Worm (Caenorhabditis elegans) whole organism, L3 larva: Measurements from ENCODE around the gene C01G12.16.

ENCODE experiments used
- R02D3.7 ChIP-seq: fragments of 150-350 bp; optimal IDR thresholded peaks from 2 replicates; lab custom pipeline; 2014; ENCODE audit warnings: missing biosample characterization, missing genetic modification characterization
- ZK546.5 ChIP-seq: sonication (generic microtip); optimal IDR thresholded peaks from 2 replicates; lab custom pipeline; 2017; ENCODE audit warnings: missing biosample characterization, missing genetic modification characterization
- aly-2 ChIP-seq: fragments of 150-350 bp; optimal IDR thresholded peaks from 2 replicates; lab custom pipeline; 2014; ENCODE audit warnings: missing biosample characterization, missing genetic modification characterization
- ama-1 ChIP-seq: fragments of 150-350 bp; optimal IDR thresholded peaks from 2 replicates; lab custom pipeline; 2018
- ceh-16 ChIP-seq: sonication (generic microtip); optimal IDR thresholded peaks from 2 replicates; lab custom pipeline; 2017; ENCODE audit warnings: missing biosample characterization, missing genetic modification characterization
- ceh-28 ChIP-seq: fragments of 150-350 bp; optimal IDR thresholded peaks from 2 replicates; lab custom pipeline; 2014; ENCODE audit warnings: missing biosample characterization, missing genetic modification reagents, missing genetic modification characterization
- ceh-82 ChIP-seq: fragments of 150-350 bp; optimal IDR thresholded peaks from 2 replicates; lab custom pipeline; 2014; ENCODE audit warnings: missing biosample characterization, missing genetic modification characterization
- ceh-9 ChIP-seq: sonication (generic microtip); optimal IDR thresholded peaks from 2 replicates; lab custom pipeline; 2018; ENCODE audit warnings: missing biosample characterization, missing genetic modification characterization
- daf-12 ChIP-seq: fragments of 150-350 bp; optimal IDR thresholded peaks from 2 replicates; lab custom pipeline; 2014; ENCODE audit warnings: missing biosample characterization, missing genetic modification reagents, missing genetic modification characterization
- egl-27 ChIP-seq: sonication (generic microtip); optimal IDR thresholded peaks from 4 replicates; lab custom pipeline; 2017; ENCODE audit warnings: missing biosample characterization, missing genetic modification reagents, missing genetic modification characterization
- egl-5 ChIP-seq: fragments of 150-350 bp; optimal IDR thresholded peaks from 2 replicates; lab custom pipeline; 2017; ENCODE audit warnings: missing biosample characterization, missing genetic modification reagents, missing genetic modification characterization, inconsistent platforms
- elt-2 ChIP-seq: sonication (generic microtip); optimal IDR thresholded peaks from 2 replicates; lab custom pipeline; 2016; ENCODE audit warnings: missing genetic modification reagents, mild to moderate bottlenecking, missing genetic modification characterization, missing compliant biosample characterization
- elt-3 ChIP-seq, 3 experiments: fragments of 150-350 bp in 1 of 3; sonication (generic microtip) in 2 of 3; optimal IDR thresholded peaks; 2 replicates in 2 of 3; 4 replicates in 1 of 3; lab custom pipeline; 2014 to 2017; ENCODE audit warnings: missing biosample characterization in 3 of 3, missing genetic modification characterization in 3 of 3
- eor-1 ChIP-seq, 2 experiments: fragments of 150-350 bp; optimal IDR thresholded peaks; 2 replicates each; lab custom pipeline; 2014 to 2018; ENCODE audit warnings: missing biosample characterization in 2 of 2, missing genetic modification characterization in 2 of 2
- fkh-10 ChIP-seq: sonication (generic microtip); optimal IDR thresholded peaks from 2 replicates; lab custom pipeline; 2017; ENCODE audit warnings: missing biosample characterization, missing genetic modification reagents, missing genetic modification characterization
- fkh-2 ChIP-seq: fragments of 150-350 bp; optimal IDR thresholded peaks from 2 replicates; lab custom pipeline; 2014; ENCODE audit warnings: missing biosample characterization, missing genetic modification reagents, missing genetic modification characterization
- fos-1 ChIP-seq: fragments of 150-350 bp; optimal IDR thresholded peaks from 2 replicates; lab custom pipeline; 2014; ENCODE audit warnings: missing biosample characterization, missing genetic modification characterization
- hmg-11 ChIP-seq: sonication (generic microtip); optimal IDR thresholded peaks from 2 replicates; lab custom pipeline; 2016; ENCODE audit warnings: missing genetic modification characterization, missing compliant biosample characterization
- jun-1 ChIP-seq: fragments of 150-350 bp; optimal IDR thresholded peaks from 2 replicates; lab custom pipeline; 2014; ENCODE audit warnings: missing biosample characterization, missing genetic modification reagents, missing genetic modification characterization
- lin-15B ChIP-seq: fragments of 150-350 bp; optimal IDR thresholded peaks from 2 replicates; lab custom pipeline; 2014; ENCODE audit warnings: missing biosample characterization, missing genetic modification characterization
- lin-39 ChIP-seq: fragments of 150-350 bp; optimal IDR thresholded peaks from 2 replicates; lab custom pipeline; 2018; ENCODE audit warnings: missing biosample characterization, missing genetic modification reagents, missing genetic modification characterization
- lsy-12 ChIP-seq: sonication (generic microtip); optimal IDR thresholded peaks from 2 replicates; lab custom pipeline; 2016; ENCODE audit warnings: mild to moderate bottlenecking, missing genetic modification characterization, missing compliant biosample characterization
- mdl-1 ChIP-seq: fragments of 150-350 bp; optimal IDR thresholded peaks from 2 replicates; lab custom pipeline; 2014; ENCODE audit warnings: missing biosample characterization, missing genetic modification characterization
- mml-1 ChIP-seq: fragments of 150-350 bp; sonication (generic microtip); optimal IDR thresholded peaks from 3 replicates; lab custom pipeline; 2014; ENCODE audit warnings: missing biosample characterization, missing genetic modification characterization
- nfya-1 ChIP-seq: sonication (generic microtip); optimal IDR thresholded peaks from 2 replicates; lab custom pipeline; 2017; ENCODE audit warnings: missing genetic modification characterization, mild to moderate bottlenecking, missing compliant biosample characterization, antibody characterized with exemption, moderate library complexity; ENCODE audit not compliant: insufficient read depth
- nhr-23 ChIP-seq: fragments of 150-350 bp; optimal IDR thresholded peaks from 2 replicates; lab custom pipeline; 2014; ENCODE audit warnings: missing biosample characterization, missing genetic modification reagents, missing genetic modification characterization
- nhr-237 ChIP-seq: fragments of 150-350 bp; optimal IDR thresholded peaks from 2 replicates; lab custom pipeline; 2014; ENCODE audit warnings: missing biosample characterization, missing genetic modification characterization
- nhr-25 ChIP-seq: sonication (generic microtip); optimal IDR thresholded peaks from 2 replicates; lab custom pipeline; 2017; ENCODE audit warnings: missing biosample characterization, missing genetic modification characterization
- nhr-28 ChIP-seq: fragments of 150-350 bp; optimal IDR thresholded peaks from 2 replicates; lab custom pipeline; 2014; ENCODE audit warnings: missing biosample characterization, missing genetic modification characterization
- nhr-43 ChIP-seq: sonication (generic microtip); optimal IDR thresholded peaks from 2 replicates; lab custom pipeline; 2016; ENCODE audit warnings: mild to moderate bottlenecking, missing genetic modification characterization, missing compliant biosample characterization; ENCODE audit not compliant: poor library complexity, severe bottlenecking
- nhr-67 ChIP-seq: fragments of 150-350 bp; optimal IDR thresholded peaks from 2 replicates; lab custom pipeline; 2014; ENCODE audit warnings: missing biosample characterization, missing genetic modification characterization
- nhr-77 ChIP-seq: fragments of 150-350 bp; optimal IDR thresholded peaks from 2 replicates; lab custom pipeline; 2014; ENCODE audit warnings: missing biosample characterization, missing genetic modification characterization
- pha-4 ChIP-seq: fragments of 150-350 bp; optimal IDR thresholded peaks from 2 replicates; lab custom pipeline; 2014; ENCODE audit warnings: missing biosample characterization, missing genetic modification reagents, missing genetic modification characterization
- pqm-1 ChIP-seq: fragments of 150-350 bp; optimal IDR thresholded peaks from 2 replicates; lab custom pipeline; 2017; ENCODE audit warnings: missing biosample characterization, missing genetic modification characterization, inconsistent platforms
- sea-2 ChIP-seq: fragments of 150-350 bp; sonication (generic microtip); optimal IDR thresholded peaks from 4 replicates; lab custom pipeline; 2014; ENCODE audit warnings: missing biosample characterization, missing genetic modification reagents, missing genetic modification characterization
- skn-1 ChIP-seq: fragments of 150-350 bp; optimal IDR thresholded peaks from 2 replicates; lab custom pipeline; 2014; ENCODE audit warnings: missing biosample characterization, missing genetic modification characterization
- snpc-4 ChIP-seq: fragments of 150-350 bp; optimal IDR thresholded peaks from 2 replicates; lab custom pipeline; 2014; ENCODE audit warnings: missing biosample characterization, missing genetic modification characterization
- unc-39 ChIP-seq: sonication (generic microtip); optimal IDR thresholded peaks from 4 replicates; lab custom pipeline; 2017; ENCODE audit warnings: missing biosample characterization, missing genetic modification characterization
- unc-62 ChIP-seq: fragments of 150-350 bp; sonication (generic microtip); optimal IDR thresholded peaks from 4 replicates; lab custom pipeline; 2014; ENCODE audit warnings: missing biosample characterization, missing genetic modification reagents, missing genetic modification characterization
- zag-1 ChIP-seq: fragments of 150-350 bp; optimal IDR thresholded peaks from 2 replicates; lab custom pipeline; 2014; ENCODE audit warnings: missing biosample characterization, missing genetic modification characterization
- ztf-4 ChIP-seq: fragments of 150-350 bp; optimal IDR thresholded peaks from 2 replicates; lab custom pipeline; 2014; ENCODE audit warnings: missing biosample characterization, missing genetic modification characterization

Gene C01G12.16

ce11 chrIII:4187845-4188244, 26.8 kb downstream of the C01G12.16 start, which contains the start of gene R74.2:
R74.2 (plus strand) TSS chrIII:4188160.
- TF ChIP-seq sea-2 (GFP tag; lab: Kevin White, UChicago) (no peak), jun-1 (tag; lab: Kevin White, UChicago) (no peak), lin-15B (tag; lab: Kevin White, UChicago) (no peak), nfya-1 (peak; percentile 13), aly-2 (tag; lab: Kevin White, UChicago) (no peak), lin-39 (tag; lab: Kevin White, UChicago) (no peak), nhr-67 (tag; lab: Kevin White, UChicago) (no peak), ZK546.5 (no peak), mdl-1 (tag; lab: Kevin White, UChicago) (no peak), nhr-25 (peak; percentile 71), nhr-43 (tag; lab: Kevin White, UChicago) (peak; percentile 20), lsy-12 (tag; lab: Kevin White, UChicago) (no peak), elt-3 (tag; optimal IDR thresholded peaks at IDR 0.05; lab: Kevin White, UChicago) (peak in 1 of 3 experiments; percentile 17), fkh-2 (tag; lab: Kevin White, UChicago) (no peak), fkh-10 (no peak), unc-62 (GFP tag; lab: Kevin White, UChicago) (no peak), snpc-4 (tag; lab: Kevin White, UChicago) (no peak)
- TF ChIP-seq, all 47 proteins: peak for 4

DNA sequence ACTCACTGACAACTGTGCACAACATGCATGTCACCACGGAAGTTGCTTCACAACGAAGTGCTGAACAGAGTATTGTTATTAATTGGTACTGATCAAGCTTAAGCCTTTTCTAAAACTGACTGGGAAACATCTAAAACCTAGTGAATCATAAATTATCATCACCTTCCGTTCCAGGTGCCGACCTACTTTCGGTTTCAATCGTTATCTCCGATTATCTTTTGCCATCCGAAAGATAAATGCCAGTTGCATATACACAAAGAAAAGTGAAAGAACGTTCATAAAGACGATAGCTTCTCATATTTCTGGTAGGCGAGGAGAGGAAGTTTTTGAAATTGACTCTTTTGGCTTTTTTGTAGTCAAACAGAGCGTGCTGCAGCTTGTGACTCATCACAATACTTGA, 28.6 kb downstream of the C01G12.16 start:
- TF ChIP-seq nhr-43 (tag; lab: Kevin White, UChicago) (peak; percentile 10), daf-12 (tag; lab: Kevin White, UChicago) (no peak), fkh-10 (no peak), egl-5 (tag; lab: Kevin White, UChicago) (no peak), nhr-23 (tag; lab: Kevin White, UChicago) (peak; percentile 4), elt-3 (tag; optimal IDR thresholded peaks at IDR 0.05; lab: Kevin White, UChicago) (no peak)

DNA sequence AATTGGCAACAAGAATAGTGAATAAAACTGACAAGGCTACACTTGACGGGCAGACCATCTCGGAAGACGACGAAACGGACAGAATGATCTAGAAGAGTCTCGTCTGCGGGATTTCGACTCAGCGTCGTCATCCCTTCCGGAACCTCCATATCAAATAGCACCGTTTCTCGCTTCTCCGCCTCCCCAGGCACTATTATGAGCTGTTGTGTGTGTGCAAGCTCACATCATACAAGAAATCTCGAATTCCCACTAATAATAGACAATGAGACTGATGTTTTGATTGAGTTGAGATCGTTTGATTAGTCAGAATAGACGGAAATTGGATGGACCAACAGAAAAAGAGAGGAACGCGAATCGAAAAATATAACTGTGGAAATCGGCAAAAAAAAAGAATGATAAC, 29.2 kb downstream of the C01G12.16 start, which contains the start of gene spp-28:
Gene spp-28, minus strand, starts transcription at position 101 of the 400 bp plus-strand sequence.
- TF ChIP-seq R02D3.7 (tag; lab: Kevin White, UChicago) (no peak), mml-1 (tag; lab: Kevin White, UChicago) (no peak), zag-1 (tag; lab: Kevin White, UChicago) (no peak), egl-27 (tag; lab: Kevin White, UChicago) (no peak), mdl-1 (tag; lab: Kevin White, UChicago) (no peak), daf-12 (tag; lab: Kevin White, UChicago) (no peak), fkh-10 (no peak), fos-1 (tag; lab: Kevin White, UChicago) (no peak), lin-15B (tag; lab: Kevin White, UChicago) (no peak), ZK546.5 (no peak), elt-2 (tag; lab: Kevin White, UChicago) (no peak), nhr-23 (tag; lab: Kevin White, UChicago) (no peak), ceh-16 (tag; lab: Kevin White, UChicago) (no peak), ceh-9 (tag; lab: Kevin White, UChicago) (no peak), unc-62 (GFP tag; lab: Kevin White, UChicago) (no peak), sea-2 (GFP tag; lab: Kevin White, UChicago) (no peak), pha-4 (tag; lab: Kevin White, UChicago) (no peak), eor-1 (tag; optimal IDR thresholded peaks at IDR 0.05; lab: Kevin White, UChicago) (no peak)

DNA sequence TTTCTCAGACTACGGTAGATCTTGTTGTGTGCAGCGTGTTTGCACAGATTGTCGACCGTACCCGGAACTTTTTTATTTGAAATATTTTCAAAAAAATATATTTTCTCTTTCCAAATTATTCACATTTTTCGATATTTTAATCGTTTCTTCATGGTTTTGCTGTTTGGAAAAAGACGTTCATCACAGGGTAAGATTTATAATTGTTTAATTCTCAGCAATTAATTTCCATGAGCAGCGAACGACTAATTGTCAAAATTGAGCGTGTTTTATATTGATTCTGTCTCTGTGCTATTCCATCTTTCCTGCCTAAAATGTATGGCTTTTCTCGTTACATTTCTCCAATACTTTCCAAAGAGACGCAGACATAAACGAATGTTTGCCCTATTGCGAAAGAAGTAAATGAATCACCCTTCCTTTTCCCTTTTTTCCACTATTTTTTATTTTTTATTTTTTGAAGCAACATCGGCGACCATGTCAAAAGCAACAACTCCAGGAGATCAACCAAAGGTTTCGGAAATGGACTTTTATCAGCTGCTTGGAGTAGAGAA, 30.1 kb downstream of the C01G12.16 start, which contains the start of gene dnj-16:
Gene dnj-16, plus strand, starts transcription at position 51 of the 548 bp plus-strand sequence.
- TF ChIP-seq ztf-4 (no peak), unc-39 (no peak), hmg-11 (tag; lab: Kevin White, UChicago) (peak; percentile 43), aly-2 (tag; lab: Kevin White, UChicago) (no peak), nfya-1 (peak; percentile 69), pqm-1 (tag; lab: Kevin White, UChicago) (peak; percentile 30), fkh-2 (tag; lab: Kevin White, UChicago) (no peak), nhr-237 (tag; lab: Kevin White, UChicago) (no peak), nhr-67 (tag; lab: Kevin White, UChicago) (no peak), fos-1 (tag; lab: Kevin White, UChicago) (no peak), nhr-28 (no peak), pha-4 (tag; lab: Kevin White, UChicago) (peak; percentile 88), ceh-9 (tag; lab: Kevin White, UChicago) (no peak), egl-27 (tag; lab: Kevin White, UChicago) (no peak), egl-5 (tag; lab: Kevin White, UChicago) (no peak), lsy-12 (tag; lab: Kevin White, UChicago) (no peak), lin-39 (tag; lab: Kevin White, UChicago) (peak; percentile 33), jun-1 (tag; lab: Kevin White, UChicago) (peak; percentile 56), eor-1 (tag; optimal IDR thresholded peaks at IDR 0.05; lab: Kevin White, UChicago) (no peak), ama-1 (lab: Kevin White, UChicago) (no peak), nhr-25 (peak; percentile 8), nhr-77 (no peak), ceh-82 (tag; lab: Kevin White, UChicago) (no peak), R02D3.7 (tag; lab: Kevin White, UChicago) (no peak), ceh-28 (tag; lab: Kevin White, UChicago) (peak; percentile 4), sea-2 (GFP tag; lab: Kevin White, UChicago) (no peak), nhr-23 (tag; lab: Kevin White, UChicago) (no peak), snpc-4 (tag; lab: Kevin White, UChicago) (peak; percentile 9), nhr-43 (tag; lab: Kevin White, UChicago) (no peak), fkh-10 (no peak), lin-15B (tag; lab: Kevin White, UChicago) (peak; percentile 40), skn-1 (tag; lab: Kevin White, UChicago) (no peak)
